Worm (Caenorhabditis elegans) whole organism, young adult: ENCODE measurements around the gene str-52.

Source experiments
- B0035.1 ChIP-seq: sonication (generic microtip); optimal IDR thresholded peaks from 2 replicates; lab custom pipeline; 2016; ENCODE audit warnings: missing genetic modification characterization, mild to moderate bottlenecking, missing compliant biosample characterization, missing genotype, missing genetic modification reagents
- F23B12.7 ChIP-seq: sonication (generic microtip); optimal IDR thresholded peaks from 2 replicates; lab custom pipeline; 2017; ENCODE audit warnings: missing genetic modification characterization, mild to moderate bottlenecking, missing compliant biosample characterization, antibody characterized with exemption, moderate library complexity; ENCODE audit not compliant: insufficient read depth
- F49E8.2 ChIP-seq: sonication (generic microtip); optimal IDR thresholded peaks from 3 replicates; lab custom pipeline; 2017; ENCODE audit warnings: missing genetic modification characterization, mild to moderate bottlenecking, missing compliant biosample characterization, antibody characterized with exemption, moderate library complexity; ENCODE audit not compliant: insufficient read depth
- F55B11.4 ChIP-seq: sonication (generic microtip); optimal IDR thresholded peaks from 2 replicates; lab custom pipeline; 2016; ENCODE audit warnings: missing compliant biosample characterization, missing genetic modification characterization, borderline replicate concordance; ENCODE audit not compliant: insufficient read depth
- F57C9.4 ChIP-seq: sonication (generic microtip); optimal IDR thresholded peaks from 2 replicates; lab custom pipeline; 2017; ENCODE audit warnings: mild to moderate bottlenecking, missing genetic modification characterization, missing compliant biosample characterization
- K11D2.4 ChIP-seq: fragments of 200-800 bp; sonication (Bioruptor generic); IDR thresholded peaks from 2 replicates; pipeline ENCODE4 v1.3.6; 2022; ENCODE audit warnings: missing genetic modification reagents, missing genetic modification characterization, missing compliant biosample characterization
- Y53G8AR.9 ChIP-seq: fragments of 200-800 bp; sonication (Bioruptor generic); conservative IDR thresholded peaks from 2 replicates; pipeline ENCODE4 v1.3.6; 2022; ENCODE audit warnings: missing genetic modification reagents, missing genetic modification characterization, missing compliant biosample characterization
- Y56A3A.18 ChIP-seq: fragments of 200-800 bp; sonication (Bioruptor generic); IDR thresholded peaks from 2 replicates; pipeline ENCODE4 v1.3.6; 2022; ENCODE audit warnings: missing genetic modification reagents, missing genetic modification characterization, missing compliant biosample characterization
- Y79H2A.3 ChIP-seq: fragments of 200-800 bp; sonication (Bioruptor generic); conservative IDR thresholded peaks from 2 replicates; pipeline ENCODE4 v1.3.6; 2022; ENCODE audit warnings: missing genetic modification reagents, missing genetic modification characterization, missing compliant biosample characterization
- aptf-3 ChIP-seq: fragments of 200-800 bp; sonication (Bioruptor generic); IDR thresholded peaks from 2 replicates; pipeline ENCODE4 v1.3.6; 2022; ENCODE audit warnings: missing genetic modification characterization, missing compliant biosample characterization
- attf-3 ChIP-seq: fragments of 200-800 bp; sonication (Bioruptor generic); conservative IDR thresholded peaks from 2 replicates; pipeline ENCODE4 v1.3.6; 2022; ENCODE audit warnings: missing genetic modification reagents, missing genetic modification characterization, missing compliant biosample characterization
- attf-6 ChIP-seq: fragments of 200-800 bp; sonication (Bioruptor generic); IDR thresholded peaks from 2 replicates; pipeline ENCODE4 v1.3.6; 2022; ENCODE audit warnings: missing genetic modification reagents, missing genetic modification characterization, missing compliant biosample characterization
- ccch-3 ChIP-seq: fragments of 200-800 bp; sonication (Bioruptor generic); optimal IDR thresholded peaks from 2 replicates; lab custom pipeline; 2018; ENCODE audit warnings: mild to moderate bottlenecking, missing genetic modification characterization, missing compliant biosample characterization
- ceh-27 ChIP-seq: fragments of 200-800 bp; sonication (Bioruptor generic); optimal IDR thresholded peaks from 2 replicates; lab custom pipeline; 2018; ENCODE audit warnings: mild to moderate bottlenecking, missing genetic modification characterization, moderate library complexity, missing compliant biosample characterization
- ceh-40 ChIP-seq: fragments of 200-800 bp; sonication (Bioruptor generic); IDR thresholded peaks from 2 replicates; pipeline ENCODE4 v1.3.6; 2022; ENCODE audit warnings: missing genetic modification characterization, missing compliant biosample characterization
- ceh-58 ChIP-seq: fragments of 200-800 bp; sonication (Bioruptor generic); IDR thresholded peaks from 2 replicates; pipeline ENCODE4 v1.3.6; 2022; ENCODE audit warnings: missing genetic modification characterization, missing compliant biosample characterization
- ceh-79 ChIP-seq: sonication (generic microtip); optimal IDR thresholded peaks from 2 replicates; lab custom pipeline; 2017; ENCODE audit warnings: mild to moderate bottlenecking, missing genetic modification characterization, missing compliant biosample characterization
- chd-7 ChIP-seq: sonication (generic microtip); optimal IDR thresholded peaks from 2 replicates; lab custom pipeline; 2016; ENCODE audit warnings: mild to moderate bottlenecking, missing genetic modification characterization, moderate library complexity, missing compliant biosample characterization
- dpl-1 ChIP-seq: fragments of 150-350 bp; optimal IDR thresholded peaks from 2 replicates; lab custom pipeline; 2014; ENCODE audit warnings: missing biosample characterization, missing genetic modification reagents, missing genetic modification characterization
- fkh-3 ChIP-seq: sonication (generic microtip); optimal IDR thresholded peaks from 2 replicates; lab custom pipeline; 2016; ENCODE audit warnings: mild to moderate bottlenecking, missing genetic modification characterization, missing compliant biosample characterization
- lag-1 ChIP-seq: fragments of 200-800 bp; sonication (Bioruptor generic); IDR thresholded peaks from 2 replicates; pipeline ENCODE4 v1.3.6; 2022; ENCODE audit warnings: missing genetic modification reagents, missing genetic modification characterization, missing compliant biosample characterization
- lir-1 ChIP-seq: fragments of 200-800 bp; sonication (Bioruptor generic); conservative IDR thresholded peaks from 2 replicates; pipeline ENCODE4 v1.3.6; 2022; ENCODE audit warnings: missing genetic modification reagents, missing genetic modification characterization, missing compliant biosample characterization
- mcd-1 ChIP-seq: fragments of 200-800 bp; sonication (Bioruptor generic); IDR thresholded peaks from 2 replicates; pipeline ENCODE4 v1.3.6; 2022; ENCODE audit warnings: missing genetic modification reagents, missing genetic modification characterization, missing compliant biosample characterization
- nfya-2 ChIP-seq: fragments of 200-800 bp; sonication (Bioruptor generic); IDR thresholded peaks from 2 replicates; pipeline ENCODE4 v1.3.6; 2022; ENCODE audit warnings: missing genetic modification reagents, missing genetic modification characterization, missing compliant biosample characterization
- nfyb-1 ChIP-seq: fragments of 200-800 bp; sonication (Bioruptor generic); IDR thresholded peaks from 2 replicates; pipeline ENCODE4 v1.3.6; 2022; ENCODE audit warnings: missing genetic modification reagents, missing genetic modification characterization, missing compliant biosample characterization
- nhr-120 ChIP-seq: fragments of 200-800 bp; sonication (Bioruptor generic); IDR thresholded peaks from 2 replicates; pipeline ENCODE4 v1.3.6; 2022; ENCODE audit warnings: missing genetic modification characterization, missing compliant biosample characterization
- nhr-80 ChIP-seq: sonication (generic microtip); optimal IDR thresholded peaks from 2 replicates; lab custom pipeline; 2016; ENCODE audit warnings: missing genetic modification characterization, missing compliant biosample characterization
- rcor-1 ChIP-seq: fragments of 200-800 bp; sonication (Bioruptor generic); IDR thresholded peaks from 2 replicates; pipeline ENCODE4 v1.3.6; 2022; ENCODE audit warnings: missing genetic modification reagents, missing genetic modification characterization, missing compliant biosample characterization
- repo-1 ChIP-seq: sonication (generic microtip); optimal IDR thresholded peaks from 2 replicates; lab custom pipeline; 2017; ENCODE audit warnings: mild to moderate bottlenecking, missing genetic modification characterization, missing compliant biosample characterization
- sdz-38 ChIP-seq: sonication (generic microtip); optimal IDR thresholded peaks from 2 replicates; lab custom pipeline; 2016; ENCODE audit warnings: missing genotype, missing genetic modification characterization, missing compliant biosample characterization
- snpc-3.4 ChIP-seq: sonication (generic microtip); optimal IDR thresholded peaks from 2 replicates; lab custom pipeline; 2017; ENCODE audit warnings: missing genetic modification characterization, mild to moderate bottlenecking, missing compliant biosample characterization, antibody characterized with exemption, moderate library complexity, missing genotype, missing genetic modification reagents
- tbp1 ChIP-seq: fragments of 200-800 bp; sonication (Bioruptor generic); optimal IDR thresholded peaks from 2 replicates; lab custom pipeline; 2018; ENCODE audit warnings: mild to moderate bottlenecking, missing genetic modification characterization, missing compliant biosample characterization
- tbx-9 ChIP-seq: sonication (generic microtip); optimal IDR thresholded peaks from 2 replicates; lab custom pipeline; 2016; ENCODE audit warnings: borderline replicate concordance, missing genetic modification characterization, inconsistent platforms, missing compliant biosample characterization
- ztf-26 ChIP-seq: sonication (generic microtip); optimal IDR thresholded peaks from 2 replicates; lab custom pipeline; 2017; ENCODE audit warnings: missing genetic modification characterization, missing compliant biosample characterization
- ztf-6 ChIP-seq: fragments of 200-800 bp; sonication (Bioruptor generic); IDR thresholded peaks from 2 replicates; pipeline ENCODE4 v1.3.6; 2022; ENCODE audit warnings: missing genetic modification reagents, missing genetic modification characterization, missing compliant biosample characterization

str-52 gene

DNA sequence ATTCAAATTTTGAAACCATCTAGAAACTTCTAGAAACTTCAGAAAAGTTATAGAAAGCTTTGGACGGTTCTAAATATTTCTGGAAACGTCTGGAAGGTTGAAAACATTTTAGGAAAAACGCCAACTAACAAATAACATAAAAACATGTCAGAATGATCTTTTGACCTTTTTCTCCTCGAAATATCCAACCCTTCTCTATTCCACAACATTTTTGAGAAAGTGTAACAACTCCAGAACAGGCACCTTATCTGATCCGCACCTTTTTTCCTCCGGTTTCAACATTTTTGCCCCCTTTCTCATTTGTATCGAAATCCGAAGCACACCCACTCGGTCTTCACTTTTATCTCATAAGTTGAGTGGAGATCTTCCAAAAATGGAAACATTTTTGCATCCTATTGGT is 35.6 kb downstream of the str-52 start, which contains the start of gene F22F7.3 (continued):
- TF ChIP-seq aptf-3 (GFP tag; lab: Robert Waterston, UW) (no peak), nhr-80 (tag; lab: Kevin White, UChicago) (no peak), ceh-27 (GFP tag; lab: Kevin White, UChicago) (no peak)

- no peak for TF ChIP-seq chd-7 (tag; lab: Kevin White, UChicago)
- peak; percentile 22 for TF ChIP-seq nhr-80 (tag; lab: Kevin White, UChicago)
Measured at ce11 chrV:2109295-2109694, 36.6 kb downstream of the str-52 start, which contains the start of gene ckb-4. Gene ckb-4 (minus strand): TSS chrV:2109434.

ce11 chrV:2105976-2106375 is 40.0 kb downstream of the str-52 start, which contains the start of gene F22F7.4:
Gene F22F7.4 (minus strand): TSS chrV:2106076.
- TF ChIP-seq nhr-120 (GFP tag; lab: Robert Waterston, UW) (no peak), ccch-3 (GFP tag; lab: Kevin White, UChicago) (no peak)
- TF ChIP-seq, all 124 proteins: peak for 0

ce11 chrV:2103118-2103517 is 42.8 kb downstream of the str-52 start, which contains the start of gene F36F12.1:
Gene F36F12.1 (minus strand): TSS chrV:2103218.
- TF ChIP-seq attf-3 (GFP tag; lab: Robert Waterston, UW) = no peak
- TF ChIP-seq lag-1 (GFP tag; lab: Robert Waterston, UW) = no peak
- no peak for TF ChIP-seq Y53G8AR.9
- TF ChIP-seq snpc-3.4 (tag; lab: Kevin White, UChicago) = no peak
- no peak for TF ChIP-seq fkh-3
- TF ChIP-seq mcd-1 (GFP tag; lab: Robert Waterston, UW) = no peak
- no peak for TF ChIP-seq rcor-1
- TF ChIP-seq dpl-1 (GFP tag; lab: Kevin White, UChicago) = no peak
- TF ChIP-seq nhr-120 (GFP tag; lab: Robert Waterston, UW) = no peak

DNA sequence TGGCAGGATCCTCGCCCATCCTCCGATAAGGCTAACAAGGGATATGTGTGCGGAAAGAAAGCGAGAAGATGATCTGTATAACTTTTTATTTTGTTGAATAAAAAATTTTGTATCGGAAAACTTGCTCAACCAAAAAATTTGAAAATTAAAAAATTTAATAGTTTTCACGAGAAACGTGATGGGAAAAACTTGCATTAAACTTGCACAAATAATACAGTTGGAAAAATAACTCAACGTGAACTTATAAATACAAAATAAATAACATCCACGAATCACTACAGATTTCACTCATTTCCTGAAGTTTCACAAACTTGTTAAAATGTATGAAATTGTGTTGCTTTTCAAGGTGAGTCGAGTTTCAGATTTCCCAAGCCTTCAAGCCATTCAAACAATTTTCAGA is 46.9 kb downstream of the str-52 start, which contains the start of gene F36F12.7:
F36F12.7 (plus strand) TSS at position 301 of the 400 bp plus-strand sequence.
- no peak for TF ChIP-seq ceh-58
- TF ChIP-seq Y56A3A.18 (GFP tag; lab: Robert Waterston, UW) = no peak
- no peak for TF ChIP-seq ztf-26
- TF ChIP-seq ceh-79 (tag; lab: Kevin White, UChicago) = no peak
- TF ChIP-seq tbx-9 (tag; lab: Kevin White, UChicago) = no peak
- no peak for TF ChIP-seq F49E8.2 (tag; lab: Kevin White, UChicago)

DNA sequence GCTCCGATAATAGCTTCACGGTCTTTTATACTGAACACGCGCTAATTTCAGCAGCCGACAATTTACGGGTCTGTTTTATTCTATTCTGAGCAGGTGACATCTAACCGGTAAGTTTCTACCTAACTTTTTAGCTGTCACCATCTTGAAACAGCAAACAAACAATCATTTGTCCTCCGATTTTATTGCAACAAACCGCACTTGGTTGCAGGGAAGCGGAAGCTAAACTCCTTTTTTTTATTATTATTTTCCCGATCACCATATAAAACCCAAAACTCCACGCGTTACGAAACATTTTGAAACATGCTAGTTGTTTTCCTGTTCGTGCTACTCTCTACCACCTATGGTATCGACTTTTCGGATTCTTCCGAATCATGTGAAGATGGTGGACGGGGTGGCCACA is 48.3 kb downstream of the str-52 start, which contains the start of gene clec-208:
clec-208 (plus strand) TSS at position 301 of the 400 bp plus-strand sequence.
- TF ChIP-seq F55B11.4 (tag; lab: Kevin White, UChicago) (no peak), F23B12.7 (no peak), B0035.1 (tag; lab: Kevin White, UChicago) (no peak), Y53G8AR.9 (no peak), lir-1 (GFP tag; lab: Robert Waterston, UW) (no peak), K11D2.4 (GFP tag; lab: Robert Waterston, UW) (no peak), F49E8.2 (tag; lab: Kevin White, UChicago) (no peak), nfyb-1 (no peak), F57C9.4 (tag; lab: Kevin White, UChicago) (no peak), snpc-3.4 (tag; lab: Kevin White, UChicago) (no peak), fkh-3 (no peak), ceh-40 (GFP tag; lab: Robert Waterston, UW) (no peak), nfya-2 (no peak), ztf-6 (GFP tag; lab: Robert Waterston, UW) (no peak), Y79H2A.3 (GFP tag; lab: Robert Waterston, UW) (no peak), tbp1 (GFP tag; lab: Kevin White, UChicago) (no peak), attf-3 (GFP tag; lab: Robert Waterston, UW) (no peak), repo-1 (tag; lab: Kevin White, UChicago) (no peak), sdz-38 (tag; lab: Kevin White, UChicago) (no peak), attf-6 (GFP tag; lab: Robert Waterston, UW) (no peak)
- TF ChIP-seq, all 124 proteins: peak for 0
